Fruit fly (Drosophila melanogaster) whole organism, embryonic: ENCODE measurements around the gene Pde11.

Experiments used
- CG10274 ChIP-seq: fragments of 200-800 bp; sonication (Bioruptor generic); optimal IDR thresholded peaks from 3 replicates; lab custom pipeline; 2017; ENCODE audit warnings: missing biosample characterization, mild to moderate bottlenecking, missing genetic modification characterization
- CG11723 ChIP-seq: fragments of 200-800 bp; sonication (Bioruptor generic); optimal IDR thresholded peaks from 2 replicates; lab custom pipeline; 2017; ENCODE audit warnings: missing biosample characterization, mild to moderate bottlenecking, missing genetic modification characterization
- CG13123 ChIP-seq: fragments of 200-800 bp; sonication (Bioruptor generic); optimal IDR thresholded peaks from 2 replicates; lab custom pipeline; 2016; ENCODE audit warnings: missing biosample characterization, missing genetic modification characterization
- CG15011 ChIP-seq: fragments of 200-800 bp; sonication (Bioruptor generic); optimal IDR thresholded peaks from 3 replicates; lab custom pipeline; 2018; ENCODE audit warnings: missing biosample characterization, mild to moderate bottlenecking, missing genetic modification characterization
- CG15073 ChIP-seq: fragments of 200-800 bp; sonication (Bioruptor generic); optimal IDR thresholded peaks from 2 replicates; lab custom pipeline; 2016; ENCODE audit warnings: missing biosample characterization, missing genetic modification characterization
- CG15601 ChIP-seq: fragments of 200-800 bp; sonication (Bioruptor generic); optimal IDR thresholded peaks from 3 replicates; lab custom pipeline; 2019; ENCODE audit warnings: missing biosample characterization, mild to moderate bottlenecking, missing genetic modification characterization, moderate library complexity
- CG16813 ChIP-seq: fragments of 200-800 bp; sonication (Bioruptor generic); IDR thresholded peaks from 3 replicates; pipeline ENCODE4 v1.3.6; 2022; ENCODE audit warnings: missing biosample characterization, missing genetic modification characterization; ENCODE audit not compliant: partially characterized antibody
- CG17186 ChIP-seq: fragments of 200-800 bp; sonication (Bioruptor generic); optimal IDR thresholded peaks from 3 replicates; lab custom pipeline; 2017; ENCODE audit warnings: missing biosample characterization, missing genetic modification reagents, missing genetic modification characterization
- CG17829 ChIP-seq: fragments of 200-800 bp; optimal IDR thresholded peaks from 2 replicates; lab custom pipeline; 2019; ENCODE audit warnings: missing biosample characterization, mild to moderate bottlenecking, missing genetic modification characterization, moderate library complexity
- CG18599 ChIP-seq: fragments of 200-800 bp; sonication (Bioruptor generic); optimal IDR thresholded peaks from 3 replicates; lab custom pipeline; 2017; ENCODE audit warnings: missing biosample characterization, missing genetic modification characterization, mild to moderate bottlenecking, moderate library complexity, missing genetic modification reagents
- CG2678 ChIP-seq: fragments of 200-800 bp; sonication (Bioruptor generic); optimal IDR thresholded peaks from 3 replicates; lab custom pipeline; 2019; ENCODE audit warnings: missing biosample characterization, mild to moderate bottlenecking, missing genetic modification characterization, moderate library complexity
- CG3163 ChIP-seq: fragments of 200-800 bp; sonication (Bioruptor generic); optimal IDR thresholded peaks from 3 replicates; lab custom pipeline; 2016; ENCODE audit warnings: missing biosample characterization, missing genetic modification characterization
- CG32532 ChIP-seq: fragments of 200-800 bp; sonication (Bioruptor generic); IDR thresholded peaks from 2 replicates; pipeline ENCODE4 v1.3.6; 2022; ENCODE audit warnings: missing biosample characterization, missing genetic modification characterization
- CG32767 ChIP-seq: fragments of 200-800 bp; sonication (Bioruptor generic); IDR thresholded peaks from 2 replicates; pipeline ENCODE4 v1.3.6; 2022; ENCODE audit warnings: missing biosample characterization, missing genetic modification characterization
- CG4360 ChIP-seq: fragments of 200-800 bp; sonication (Bioruptor generic); IDR thresholded peaks from 2 replicates; pipeline ENCODE4 v1.3.6; 2022; ENCODE audit warnings: missing biosample characterization, missing genetic modification characterization
- CG4404 ChIP-seq: fragments of 200-800 bp; sonication (Bioruptor generic); IDR thresholded peaks from 2 replicates; pipeline ENCODE4 v1.3.6; 2022; ENCODE audit warnings: missing biosample characterization, missing genetic modification characterization
- CG5180 ChIP-seq: fragments of 200-800 bp; sonication (Bioruptor generic); optimal IDR thresholded peaks from 3 replicates; lab custom pipeline; 2017; ENCODE audit warnings: missing biosample characterization, missing genetic modification characterization, mild to moderate bottlenecking, moderate library complexity, missing genetic modification reagents
- CG5953 ChIP-seq: fragments of 200-800 bp; sonication (Bioruptor generic); IDR thresholded peaks from 2 replicates; pipeline ENCODE4 v1.3.6; 2022; ENCODE audit warnings: missing biosample characterization, missing genetic modification characterization
- CG6683 ChIP-seq: fragments of 200-800 bp; sonication (Bioruptor generic); optimal IDR thresholded peaks from 2 replicates; lab custom pipeline; 2017; ENCODE audit warnings: missing biosample characterization, mild to moderate bottlenecking, missing genetic modification characterization, missing genetic modification reagents
- CG6854 ChIP-seq: fragments of 200-800 bp; sonication (Bioruptor generic); optimal IDR thresholded peaks from 3 replicates; lab custom pipeline; 2017; ENCODE audit warnings: missing biosample characterization, mild to moderate bottlenecking, missing genetic modification characterization
- CG7271 ChIP-seq: fragments of 200-800 bp; sonication (Bioruptor generic); optimal IDR thresholded peaks from 2 replicates; lab custom pipeline; 2018; ENCODE audit warnings: missing biosample characterization, mild to moderate bottlenecking, missing genetic modification characterization, moderate library complexity
- CG9437 ChIP-seq: fragments of 200-800 bp; sonication (Bioruptor generic); optimal IDR thresholded peaks from 2 replicates; lab custom pipeline; 2018; ENCODE audit warnings: missing biosample characterization, mild to moderate bottlenecking, missing genetic modification characterization
- CHES-1-like ChIP-seq: fragments of 200-800 bp; sonication (Bioruptor generic); optimal IDR thresholded peaks from 2 replicates; lab custom pipeline; 2016; ENCODE audit warnings: missing biosample characterization, missing genetic modification characterization
- Camta ChIP-seq: fragments of 200-800 bp; sonication (Bioruptor generic); optimal IDR thresholded peaks from 2 replicates; lab custom pipeline; 2016; ENCODE audit warnings: missing biosample characterization, missing genetic modification characterization
- Chrac-16 ChIP-seq: fragments of 200-800 bp; sonication (Bioruptor generic); optimal IDR thresholded peaks from 3 replicates; lab custom pipeline; 2016; ENCODE audit warnings: missing biosample characterization, missing genetic modification characterization
- Dek ChIP-seq: fragments of 200-800 bp; sonication (Bioruptor generic); optimal IDR thresholded peaks from 3 replicates; lab custom pipeline; 2019; ENCODE audit warnings: missing biosample characterization, mild to moderate bottlenecking, missing genetic modification characterization, moderate library complexity
- Dfd ChIP-seq, 2 experiments: fragments of >200 bp; optimal IDR thresholded peaks; 2 replicates each; lab custom pipeline; 2017; ENCODE audit warnings: missing biosample characterization in 2 of 2, missing genetic modification characterization in 2 of 2
- Dip2 ChIP-seq: fragments of 200-800 bp; sonication (Bioruptor generic); IDR thresholded peaks from 2 replicates; pipeline ENCODE4 v1.3.6; 2022; ENCODE audit warnings: missing biosample characterization, missing genetic modification characterization
- H2.0 ChIP-seq: fragments of 200-800 bp; sonication (Bioruptor generic); IDR thresholded peaks from 2 replicates; pipeline ENCODE4 v1.3.6; 2022; ENCODE audit warnings: missing biosample characterization, missing genetic modification characterization
- HmgD ChIP-seq: fragments of 200-800 bp; sonication (Bioruptor generic); optimal IDR thresholded peaks from 3 replicates; lab custom pipeline; 2016; ENCODE audit warnings: missing biosample characterization, missing genetic modification characterization
- Myb ChIP-seq: fragments of 200-800 bp; sonication (Bioruptor generic); optimal IDR thresholded peaks from 2 replicates; lab custom pipeline; 2016; ENCODE audit warnings: missing biosample characterization, missing genetic modification characterization
- NC2α ChIP-seq: fragments of 200-800 bp; sonication (Bioruptor generic); optimal IDR thresholded peaks from 2 replicates; lab custom pipeline; 2016; ENCODE audit warnings: missing biosample characterization, missing genetic modification characterization
- Stat92E ChIP-seq, 3 experiments: fragments of >200 bp in 2 of 3; fragments of 200-800 bp in 1 of 3; sonication (Bioruptor generic) in 1 of 3; optimal IDR thresholded peaks; 2 replicates each; lab custom pipeline; 2017 to 2019; ENCODE audit warnings: missing biosample characterization in 3 of 3, missing genetic modification characterization in 3 of 3, mild to moderate bottlenecking in 1 of 3, moderate library complexity in 1 of 3
- Tbp ChIP-seq: fragments of >200 bp; optimal IDR thresholded peaks from 2 replicates; lab custom pipeline; 2018; ENCODE audit warnings: missing biosample characterization, missing genetic modification characterization
- btn ChIP-seq: fragments of 200-800 bp; sonication (Bioruptor generic); optimal IDR thresholded peaks from 2 replicates; lab custom pipeline; 2016; ENCODE audit warnings: missing biosample characterization, missing genetic modification characterization
- danr ChIP-seq: fragments of 200-800 bp; sonication (Bioruptor generic); IDR thresholded peaks from 2 replicates; pipeline ENCODE4 v1.3.6; 2022; ENCODE audit warnings: missing biosample characterization, missing genetic modification characterization
- dm ChIP-seq: fragments of 200-800 bp; sonication (Bioruptor generic); optimal IDR thresholded peaks from 3 replicates; lab custom pipeline; 2016; ENCODE audit warnings: missing biosample characterization, missing genetic modification characterization
- exex ChIP-seq: fragments of 200-800 bp; sonication (Bioruptor generic); optimal IDR thresholded peaks from 4 replicates; lab custom pipeline; 2018; ENCODE audit warnings: missing biosample characterization, mild to moderate bottlenecking, missing genetic modification characterization, moderate library complexity
- fd102C ChIP-seq: fragments of 200-800 bp; sonication (Bioruptor generic); optimal IDR thresholded peaks from 2 replicates; lab custom pipeline; 2018; ENCODE audit warnings: missing biosample characterization, mild to moderate bottlenecking, missing genetic modification characterization, moderate library complexity
- grau ChIP-seq: fragments of 200-800 bp; optimal IDR thresholded peaks from 3 replicates; lab custom pipeline; 2019; ENCODE audit warnings: missing biosample characterization, mild to moderate bottlenecking, missing genetic modification characterization, moderate library complexity
- knrl ChIP-seq: fragments of 200-800 bp; sonication (Bioruptor generic); IDR thresholded peaks from 3 replicates; pipeline ENCODE4 v1.3.6; 2022; ENCODE audit warnings: missing biosample characterization, missing genetic modification characterization; ENCODE audit not compliant: partially characterized antibody
- pho ChIP-seq: fragments of 200-800 bp; sonication (Bioruptor generic); optimal IDR thresholded peaks from 2 replicates; lab custom pipeline; 2016; ENCODE audit warnings: missing biosample characterization, missing genetic modification characterization
- pum ChIP-seq: fragments of 200-800 bp; sonication (Bioruptor generic); optimal IDR thresholded peaks from 2 replicates; lab custom pipeline; 2016; ENCODE audit warnings: missing biosample characterization, missing genetic modification characterization
- seq ChIP-seq: fragments of 200-800 bp; sonication (Bioruptor generic); IDR thresholded peaks from 2 replicates; pipeline ENCODE4 v1.3.6; 2022; ENCODE audit warnings: missing biosample characterization, missing genetic modification characterization
- sisA ChIP-seq: fragments of 200-800 bp; sonication (Bioruptor generic); IDR thresholded peaks from 2 replicates; pipeline ENCODE4 v1.3.6; 2022; ENCODE audit warnings: missing biosample characterization, missing genetic modification characterization
- so ChIP-seq: fragments of 200-800 bp; sonication (Bioruptor generic); IDR thresholded peaks from 3 replicates; pipeline ENCODE4 v1.3.6; 2022; ENCODE audit warnings: missing biosample characterization, missing genetic modification characterization
- sob ChIP-seq: fragments of 200-800 bp; sonication (Bioruptor generic); IDR thresholded peaks from 2 replicates; pipeline ENCODE4 v1.3.6; 2022; ENCODE audit warnings: missing biosample characterization, missing genetic modification characterization
- tap ChIP-seq: fragments of 200-800 bp; optimal IDR thresholded peaks from 3 replicates; lab custom pipeline; 2019; ENCODE audit warnings: missing biosample characterization, mild to moderate bottlenecking, missing genetic modification characterization, moderate library complexity
- tna ChIP-seq: fragments of 200-800 bp; sonication (Bioruptor generic); IDR thresholded peaks from 2 replicates; pipeline ENCODE4 v1.3.6; 2022; ENCODE audit warnings: missing biosample characterization, missing genetic modification characterization; ENCODE audit not compliant: partially characterized antibody
- toy ChIP-seq: fragments of 200-800 bp; sonication (Bioruptor generic); IDR thresholded peaks from 2 replicates; pipeline ENCODE4 v1.3.6; 2022; ENCODE audit warnings: missing biosample characterization, missing genetic modification characterization
- ttk ChIP-seq: fragments of 200-800 bp; sonication (Bioruptor generic); IDR thresholded peaks from 2 replicates; pipeline ENCODE4 v2.1.2; 2022; ENCODE audit warnings: missing biosample characterization, missing genetic modification characterization
- tup ChIP-seq: fragments of 200-800 bp; sonication (Bioruptor generic); optimal IDR thresholded peaks from 2 replicates; lab custom pipeline; 2016; ENCODE audit warnings: missing biosample characterization, mild to moderate bottlenecking, missing genetic modification characterization, moderate library complexity

The Pde11 gene

DNA sequence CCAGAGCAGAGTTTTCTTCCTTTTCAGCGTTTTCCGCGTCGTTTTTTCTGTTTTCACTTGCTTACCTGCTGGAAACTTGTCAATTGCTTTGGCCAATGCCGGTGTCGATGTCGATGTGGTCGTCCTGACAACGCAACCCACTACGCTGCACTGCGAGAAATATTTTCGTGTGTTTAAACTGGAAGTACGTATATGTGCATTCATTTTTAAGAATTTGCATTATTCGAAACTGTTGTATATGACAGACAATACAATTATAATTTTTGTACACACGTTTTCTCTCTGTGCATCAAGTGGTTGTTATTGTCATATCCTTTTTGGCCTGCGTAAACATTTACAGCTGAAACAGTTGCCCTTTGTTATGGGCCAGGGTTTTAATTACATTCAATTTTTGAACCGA is 25.9 kb upstream of the Pde11 start, which contains the start of gene IFT46 (continued):
- TF ChIP-seq CG9437 (GFP tag; lab: Kevin White, UChicago) = no peak
- TF ChIP-seq so (GFP tag; lab: Robert Waterston, UW) = no peak
- TF ChIP-seq CG32532 (GFP tag; lab: Robert Waterston, UW) = no peak
- no peak for TF ChIP-seq tup (GFP tag; lab: Kevin White, UChicago)
- no peak for TF ChIP-seq CG15073 (GFP tag; lab: Kevin White, UChicago)
- TF ChIP-seq CG11723 (GFP tag; lab: Kevin White, UChicago) = no peak
- no peak for TF ChIP-seq Dek
- TF ChIP-seq CHES-1-like (GFP tag; lab: Kevin White, UChicago) = no peak
- TF ChIP-seq danr = no peak
- 0 out of 2 replicates have a peak, but pooled peaks have one; percentile 25 for TF ChIP-seq seq (GFP tag; lab: Robert Waterston, UW)
- TF ChIP-seq H2.0 (GFP tag; lab: Robert Waterston, UW) = no peak
- no peak for TF ChIP-seq Tbp (GFP tag; lab: Kevin White, UChicago)
- TF ChIP-seq toy (GFP tag; lab: Robert Waterston, UW) = no peak
- no peak for TF ChIP-seq grau
- TF ChIP-seq tna (GFP tag; lab: Robert Waterston, UW) = no peak
- no peak for TF ChIP-seq pum (GFP tag; lab: Kevin White, UChicago)
- no peak for TF ChIP-seq CG32767
- no peak for TF ChIP-seq Dip2 (GFP tag; lab: Robert Waterston, UW)
- TF ChIP-seq CG15601 (tag; lab: Kevin White, UChicago) = no peak
- TF ChIP-seq dm (GFP tag; lab: Kevin White, UChicago) = no peak
- no peak for TF ChIP-seq CG6854 (GFP tag; lab: Kevin White, UChicago)
- peak; percentile 55 for TF ChIP-seq CG4404
- no peak for TF ChIP-seq Camta (GFP tag; lab: Kevin White, UChicago)
- no peak for TF ChIP-seq ttk (GFP tag; lab: Robert Waterston, UW)
- TF ChIP-seq CG2678 (tag; lab: Kevin White, UChicago) = no peak
- no peak for TF ChIP-seq Chrac-16 (GFP tag; lab: Kevin White, UChicago)
- no peak for TF ChIP-seq CG10274 (GFP tag; lab: Kevin White, UChicago)
- TF ChIP-seq exex (tag; lab: Kevin White, UChicago) = no peak
- TF ChIP-seq CG7271 (tag; lab: Kevin White, UChicago) = peak; percentile 30
- TF ChIP-seq CG17186 (GFP tag; lab: Kevin White, UChicago) = no peak
- no peak for TF ChIP-seq btn
- no peak for TF ChIP-seq sob (GFP tag; lab: Robert Waterston, UW)
- no peak for TF ChIP-seq knrl (GFP tag; lab: Robert Waterston, UW)
- TF ChIP-seq CG18599 (GFP tag; lab: Kevin White, UChicago) = no peak
- no peak for TF ChIP-seq Dfd (GFP tag; optimal IDR thresholded peaks at IDR 0.05; lab: Kevin White, UChicago)
- no peak for TF ChIP-seq CG6683 (GFP tag; lab: Kevin White, UChicago)
- TF ChIP-seq Myb (GFP tag; lab: Kevin White, UChicago) = no peak
- TF ChIP-seq CG5953 (GFP tag; lab: Robert Waterston, UW) = no peak
- no peak for TF ChIP-seq sisA (GFP tag; lab: Robert Waterston, UW)
- no peak for TF ChIP-seq tap
- no peak for TF ChIP-seq pho
- no peak for TF ChIP-seq CG3163 (GFP tag; lab: Kevin White, UChicago)
- no peak for TF ChIP-seq Stat92E (GFP tag; optimal IDR thresholded peaks at IDR 0.05; lab: Kevin White, UChicago)
- TF ChIP-seq CG4360 = no peak
- no peak for TF ChIP-seq CG5180 (GFP tag; lab: Kevin White, UChicago)
- TF ChIP-seq CG13123 = no peak
- no peak for TF ChIP-seq NC2α (GFP tag; lab: Kevin White, UChicago)
- TF ChIP-seq CG17829 (tag; lab: Kevin White, UChicago) = peak; percentile 3
- no peak for TF ChIP-seq CG16813 (GFP tag; lab: Robert Waterston, UW)
- no peak for TF ChIP-seq CG15011 (GFP tag; lab: Kevin White, UChicago)
- no peak for TF ChIP-seq HmgD
- TF ChIP-seq fd102C = peak; percentile 55
